Worm (Caenorhabditis elegans) whole organism, L3 larva: ENCODE results near the gene srg-68.

Source experiments
- ZK546.5 ChIP-seq: sonication (generic microtip); optimal IDR thresholded peaks from 2 replicates; lab custom pipeline; 2017; ENCODE audit warnings: missing biosample characterization, missing genetic modification characterization
- ama-1 ChIP-seq: fragments of 150-350 bp; optimal IDR thresholded peaks from 2 replicates; lab custom pipeline; 2018
- jun-1 ChIP-seq: fragments of 150-350 bp; optimal IDR thresholded peaks from 2 replicates; lab custom pipeline; 2014; ENCODE audit warnings: missing biosample characterization, missing genetic modification reagents, missing genetic modification characterization
- lin-39 ChIP-seq: fragments of 150-350 bp; optimal IDR thresholded peaks from 2 replicates; lab custom pipeline; 2018; ENCODE audit warnings: missing biosample characterization, missing genetic modification reagents, missing genetic modification characterization
- mdl-1 ChIP-seq: fragments of 150-350 bp; optimal IDR thresholded peaks from 2 replicates; lab custom pipeline; 2014; ENCODE audit warnings: missing biosample characterization, missing genetic modification characterization
- mml-1 ChIP-seq: fragments of 150-350 bp; sonication (generic microtip); optimal IDR thresholded peaks from 3 replicates; lab custom pipeline; 2014; ENCODE audit warnings: missing biosample characterization, missing genetic modification characterization
- nhr-11 ChIP-seq: fragments of 150-350 bp; optimal IDR thresholded peaks from 2 replicates; lab custom pipeline; 2014; ENCODE audit warnings: missing biosample characterization, missing genetic modification characterization
- nhr-237 ChIP-seq: fragments of 150-350 bp; optimal IDR thresholded peaks from 2 replicates; lab custom pipeline; 2014; ENCODE audit warnings: missing biosample characterization, missing genetic modification characterization
- nhr-67 ChIP-seq: fragments of 150-350 bp; optimal IDR thresholded peaks from 2 replicates; lab custom pipeline; 2014; ENCODE audit warnings: missing biosample characterization, missing genetic modification characterization
- pha-4 ChIP-seq: fragments of 150-350 bp; optimal IDR thresholded peaks from 2 replicates; lab custom pipeline; 2014; ENCODE audit warnings: missing biosample characterization, missing genetic modification reagents, missing genetic modification characterization
- skn-1 ChIP-seq: fragments of 150-350 bp; optimal IDR thresholded peaks from 2 replicates; lab custom pipeline; 2014; ENCODE audit warnings: missing biosample characterization, missing genetic modification characterization
- unc-39 ChIP-seq: sonication (generic microtip); optimal IDR thresholded peaks from 4 replicates; lab custom pipeline; 2017; ENCODE audit warnings: missing biosample characterization, missing genetic modification characterization

DNA sequence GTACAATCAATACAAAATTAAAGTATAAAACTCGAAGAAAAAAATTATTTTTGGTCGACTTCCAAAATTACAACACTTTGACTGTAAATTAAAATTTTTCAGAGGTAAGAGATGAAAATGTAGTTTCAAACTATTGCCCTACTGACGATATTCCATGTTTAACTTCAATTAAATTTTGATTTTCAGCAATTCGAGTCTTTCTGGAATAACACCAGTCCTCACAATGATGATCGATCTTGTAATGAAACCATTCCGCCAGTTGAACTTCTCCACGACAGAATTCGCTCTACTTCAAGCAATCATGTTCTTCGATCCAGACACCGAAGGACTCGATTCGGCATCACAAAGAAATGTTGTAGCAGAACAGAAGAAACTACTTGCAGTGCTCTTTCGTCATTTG is 43.9 kb upstream of the srg-68 start:
- TF ChIP-seq nhr-67 (tag; lab: Kevin White, UChicago) (no peak), pha-4 (no peak), unc-39 (tag; lab: Kevin White, UChicago) (no peak), ama-1 (lab: Kevin White, UChicago) (no peak), skn-1 (tag; lab: Kevin White, UChicago) (no peak), ZK546.5 (tag; lab: Kevin White, UChicago) (no peak), jun-1 (no peak), nhr-11 (tag; lab: Kevin White, UChicago) (no peak), lin-39 (no peak), mdl-1 (tag; lab: Kevin White, UChicago) (no peak), nhr-237 (tag; lab: Kevin White, UChicago) (no peak), mml-1 (tag; lab: Kevin White, UChicago) (no peak)
